Fruit fly (Drosophila melanogaster) whole organism, embryonic: Measurements from ENCODE around the gene Ldsdh1.

ENCODE experiments used
- CG12104 ChIP-seq: fragments of 200-800 bp; sonication (Bioruptor generic); optimal IDR thresholded peaks from 3 replicates; lab custom pipeline; 2016; ENCODE audit warnings: missing biosample characterization, missing genetic modification characterization
- Drgx ChIP-seq: fragments of 200-800 bp; sonication (Bioruptor generic); IDR thresholded peaks from 2 replicates; pipeline ENCODE4 v1.3.6; 2022; ENCODE audit warnings: missing biosample characterization, missing genetic modification characterization
- Sry-β ChIP-seq: fragments of 200-800 bp; sonication (Bioruptor generic); optimal IDR thresholded peaks from 2 replicates; lab custom pipeline; 2018; ENCODE audit warnings: missing biosample characterization, mild to moderate bottlenecking, missing genetic modification characterization, moderate library complexity

- TF ChIP-seq Drgx (no peak), CG12104 (GFP tag; lab: Kevin White, UChicago) (no peak), Sry-β (GFP tag; lab: Kevin White, UChicago) (no peak)
These were observed 46.7 kb upstream of the Ldsdh1 start for dm6 chrX:8128133-8128532.
